Worm (Caenorhabditis elegans) whole organism, mixed stage, embryonic: ENCODE measurements around the gene srsx-8.

Source experiments
- M03D4.4 ChIP-seq: sonication (generic microtip); optimal IDR thresholded peaks from 2 replicates; lab custom pipeline; 2017; ENCODE audit warnings: mild to moderate bottlenecking, missing genetic modification characterization, missing compliant biosample characterization
- drap-1 ChIP-seq: fragments of 200-800 bp; sonication (Bioruptor generic); optimal IDR thresholded peaks from 3 replicates; lab custom pipeline; 2018; ENCODE audit warnings: mild to moderate bottlenecking, missing genetic modification characterization, missing compliant biosample characterization
- elt-1 ChIP-seq: sonication (generic microtip); optimal IDR thresholded peaks from 2 replicates; lab custom pipeline; 2017; ENCODE audit warnings: missing genetic modification characterization, mild to moderate bottlenecking, missing compliant biosample characterization, antibody characterized with exemption, moderate library complexity, borderline replicate concordance; ENCODE audit not compliant: insufficient read depth
- elt-3 ChIP-seq: fragments of 150-350 bp; optimal IDR thresholded peaks from 2 replicates; lab custom pipeline; 2014; ENCODE audit warnings: missing biosample characterization, missing genetic modification characterization
- mep-1 ChIP-seq: fragments of 150-350 bp; optimal IDR thresholded peaks from 2 replicates; lab custom pipeline; 2017; ENCODE audit warnings: missing biosample characterization, missing genetic modification reagents, missing genetic modification characterization, inconsistent platforms
- nhr-2 ChIP-seq: fragments of 150-350 bp; optimal IDR thresholded peaks from 2 replicates; lab custom pipeline; 2014; ENCODE audit warnings: missing biosample characterization, missing genetic modification characterization
- nhr-237 ChIP-seq: fragments of 150-350 bp; optimal IDR thresholded peaks from 2 replicates; lab custom pipeline; 2014; ENCODE audit warnings: missing biosample characterization, missing genetic modification characterization
- nhr-76 ChIP-seq: sonication (generic microtip); optimal IDR thresholded peaks from 2 replicates; lab custom pipeline; 2017; ENCODE audit warnings: missing biosample characterization, missing genetic modification characterization
- snpc-4 ChIP-seq: fragments of 150-350 bp; optimal IDR thresholded peaks from 2 replicates; lab custom pipeline; 2014; ENCODE audit warnings: missing biosample characterization, missing genetic modification characterization
- unc-39 ChIP-seq: fragments of 150-350 bp; optimal IDR thresholded peaks from 2 replicates; lab custom pipeline; 2014; ENCODE audit warnings: missing biosample characterization, missing genetic modification characterization
- unc-62 ChIP-seq: fragments of 150-350 bp; optimal IDR thresholded peaks from 2 replicates; lab custom pipeline; 2014; ENCODE audit warnings: missing biosample characterization, missing genetic modification reagents, missing genetic modification characterization
- ztf-11 ChIP-seq: fragments of 150-350 bp; optimal IDR thresholded peaks from 2 replicates; lab custom pipeline; 2014; ENCODE audit warnings: missing biosample characterization, missing genetic modification characterization

DNA sequence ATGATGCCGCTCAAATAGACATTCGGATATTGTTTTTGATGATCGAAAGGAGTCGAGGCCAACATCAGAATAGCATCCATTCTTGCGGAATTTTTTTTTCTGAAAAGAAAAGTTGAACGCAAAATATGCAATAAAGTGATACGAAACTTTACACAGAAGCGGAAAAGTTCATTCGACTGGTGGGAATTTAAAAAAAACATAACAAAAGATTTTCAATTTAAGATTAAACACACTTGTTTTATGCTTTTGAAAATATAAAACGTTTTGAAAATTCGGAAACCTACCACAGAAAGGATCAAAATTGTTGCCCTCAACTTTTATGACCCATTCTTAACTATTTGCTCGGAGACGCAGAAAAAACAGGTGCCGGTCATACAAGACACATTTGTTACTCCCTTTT, 15.9 kb downstream of the srsx-8 start, which contains the start of gene K02H11.9:
- TF ChIP-seq ztf-11 (tag; lab: Kevin White, UChicago) (no peak), unc-62 (GFP tag; lab: Kevin White, UChicago) (no peak), nhr-76 (tag; lab: Kevin White, UChicago) (no peak), unc-39 (no peak), nhr-237 (tag; lab: Kevin White, UChicago) (no peak), snpc-4 (tag; lab: Kevin White, UChicago) (no peak), M03D4.4 (tag; lab: Kevin White, UChicago) (no peak), elt-3 (tag; lab: Kevin White, UChicago) (no peak), drap-1 (no peak), mep-1 (tag; lab: Kevin White, UChicago) (no peak), nhr-2 (no peak), elt-1 (tag; lab: Kevin White, UChicago) (no peak)
